Worm (Caenorhabditis elegans): ENCODE measurements around the gene sra-14.

sra-14 gene

ce11 chrII:12901025-12901424 is 16.0 kb downstream of the sra-14 start, which contains the start of gene clec-65:
clec-65 (plus strand) TSS chrII:12901325.
- peak; percentile 11 for TF ChIP-seq pha-4 (tag; optimal IDR thresholded peaks at IDR 0.05)
- no peak for TF ChIP-seq egl-5 (tag; optimal IDR thresholded peaks at IDR 0.05)
- TF ChIP-seq nhr-77 (tag; optimal IDR thresholded peaks at IDR 0.05), result no peak
- peak; percentile 2 for TF ChIP-seq pqm-1 (tag; optimal IDR thresholded peaks at IDR 0.05)
- TF ChIP-seq hmg-11 (tag; optimal IDR thresholded peaks at IDR 0.05), result no peak
- peak; percentile 36 for TF ChIP-seq elt-2 (tag; optimal IDR thresholded peaks at IDR 0.05)

ce11 chrII:12904174-12904573 is 19.1 kb downstream of the sra-14 start, which contains the start of gene clec-66:
clec-66 (plus strand) TSS chrII:12904398.
- TF ChIP-seq pqm-1 (tag; optimal IDR thresholded peaks at IDR 0.05) (peak; percentile 18), unc-62 (GFP tag; optimal IDR thresholded peaks at IDR 0.05) (no peak), elt-2 (tag; optimal IDR thresholded peaks at IDR 0.05) (peak; percentile 27)

- TF ChIP-seq elt-2 (tag; optimal IDR thresholded peaks at IDR 0.05) (no peak), ZK546.5 (tag; optimal IDR thresholded peaks at IDR 0.05) (no peak), R02D3.7 (tag; optimal IDR thresholded peaks at IDR 0.05) (no peak), aly-2 (tag; optimal IDR thresholded peaks at IDR 0.05) (no peak), zag-1 (tag; optimal IDR thresholded peaks at IDR 0.05) (no peak), skn-1 (tag; optimal IDR thresholded peaks at IDR 0.05) (no peak), snpc-4 (tag; optimal IDR thresholded peaks at IDR 0.05) (no peak), unc-39 (tag; optimal IDR thresholded peaks at IDR 0.05) (no peak), lsy-12 (tag; optimal IDR thresholded peaks at IDR 0.05) (no peak)
These were observed 22.0 kb downstream of the sra-14 start, which contains the start of gene nspb-11 for ce11 chrII:12907070-12907469. nspb-11 (plus strand) TSS chrII:12907370.

ce11 chrII:12908779-12909178 is 23.7 kb downstream of the sra-14 start, which contains the start of gene ddn-2:
ddn-2 (plus strand) TSS chrII:12909079.
- TF ChIP-seq nhr-67 (tag; optimal IDR thresholded peaks at IDR 0.05) (no peak), snpc-4 (tag; optimal IDR thresholded peaks at IDR 0.05) (no peak)

- TF ChIP-seq R02D3.7 (tag; optimal IDR thresholded peaks at IDR 0.05) (no peak), mml-1 (tag; optimal IDR thresholded peaks at IDR 0.05) (no peak), lin-15B (tag; optimal IDR thresholded peaks at IDR 0.05) (peak; percentile 6), nhr-23 (tag; optimal IDR thresholded peaks at IDR 0.05) (peak; percentile 67), skn-1 (tag; optimal IDR thresholded peaks at IDR 0.05) (peak; percentile 66), nhr-76 (tag; optimal IDR thresholded peaks at IDR 0.05) (no peak), pha-4 (tag; optimal IDR thresholded peaks at IDR 0.05) (peak; percentile 48), nfya-1 (tag; optimal IDR thresholded peaks at IDR 0.05; ENCODE audit: insufficient read depth) (peak; percentile 39), elt-2 (tag; optimal IDR thresholded peaks at IDR 0.05) (peak; percentile 8), unc-39 (tag; optimal IDR thresholded peaks at IDR 0.05) (no peak), daf-12 (tag; optimal IDR thresholded peaks at IDR 0.05) (no peak), fkh-10 (GFP tag; optimal IDR thresholded peaks at IDR 0.05) (no peak), ztf-11 (tag; optimal IDR thresholded peaks at IDR 0.05) (no peak), lsy-12 (tag; optimal IDR thresholded peaks at IDR 0.05) (peak; percentile 23)
These were observed 29.5 kb downstream of the sra-14 start, which contains the start of gene F35C5.12 for ce11 chrII:12914514-12915075. F35C5.12 (minus strand) TSS chrII:12914564.

ce11 chrII:12918960-12919553 is 34.0 kb downstream of the sra-14 start, which contains the start of the genes F58G1.2 and wago-4:
F58G1.2 (minus strand) TSS chrII:12919010.
wago-4 (plus strand) TSS chrII:12919551.
- TF ChIP-seq lin-15B (tag; optimal IDR thresholded peaks at IDR 0.05), result peak; percentile 61
- TF ChIP-seq unc-39 (tag; optimal IDR thresholded peaks at IDR 0.05), result no peak
- no peak for TF ChIP-seq hmg-11 (tag; optimal IDR thresholded peaks at IDR 0.05)
- TF ChIP-seq ceh-28 (tag; optimal IDR thresholded peaks at IDR 0.05), result no peak
- no peak for TF ChIP-seq nhr-28 (tag; optimal IDR thresholded peaks at IDR 0.05)
- no peak for TF ChIP-seq zag-1 (tag; optimal IDR thresholded peaks at IDR 0.05)
- TF ChIP-seq R02D3.7 (tag; optimal IDR thresholded peaks at IDR 0.05), result peak; percentile 88
- no peak for TF ChIP-seq unc-62 (GFP tag; optimal IDR thresholded peaks at IDR 0.05)

- TF ChIP-seq fkh-2 (tag; optimal IDR thresholded peaks at IDR 0.05) (no peak), egl-5 (tag; optimal IDR thresholded peaks at IDR 0.05) (no peak), jun-1 (tag; optimal IDR thresholded peaks at IDR 0.05) (no peak), ceh-28 (tag; optimal IDR thresholded peaks at IDR 0.05) (no peak), skn-1 (tag; optimal IDR thresholded peaks at IDR 0.05) (no peak), tbx-2 (tag; optimal IDR thresholded peaks at IDR 0.05) (no peak), nhr-25 (tag; optimal IDR thresholded peaks at IDR 0.05) (no peak)
These were observed 36.4 kb downstream of the sra-14 start for ce11 chrII:12921478-12921877.
